Fruit fly (Drosophila melanogaster) whole organism, embryonic: ENCODE data around the gene CG46523.
A peak's percentile ranks its signal among the peaks of the same experiment; 100 is the strongest.

Experiments
- BEAF-32 ChIP-seq: fragments of 200-800 bp; sonication (Bioruptor generic); optimal IDR thresholded peaks from 3 replicates; lab custom pipeline; 2017; ENCODE audit warnings: missing biosample characterization, missing genetic modification characterization, mild to moderate bottlenecking, moderate library complexity, missing genetic modification reagents
- BtbVII ChIP-seq: fragments of 200-800 bp; sonication (Bioruptor generic); optimal IDR thresholded peaks from 3 replicates; lab custom pipeline; 2017; ENCODE audit warnings: missing biosample characterization, mild to moderate bottlenecking, missing genetic modification characterization
- CG10147 ChIP-seq: fragments of 200-800 bp; sonication (Bioruptor generic); optimal IDR thresholded peaks from 2 replicates; lab custom pipeline; 2019; ENCODE audit warnings: missing biosample characterization, mild to moderate bottlenecking, missing genetic modification characterization, moderate library complexity
- CG10321 ChIP-seq: fragments of 200-800 bp; sonication (Bioruptor generic); IDR thresholded peaks from 2 replicates; pipeline ENCODE4 v1.3.6; 2022; ENCODE audit warnings: missing biosample characterization, missing genetic modification characterization
- CG11398 ChIP-seq: fragments of 200-800 bp; sonication (Bioruptor generic); optimal IDR thresholded peaks from 2 replicates; lab custom pipeline; 2016; ENCODE audit warnings: missing biosample characterization, missing genetic modification characterization
- CG11723 ChIP-seq: fragments of 200-800 bp; sonication (Bioruptor generic); optimal IDR thresholded peaks from 2 replicates; lab custom pipeline; 2017; ENCODE audit warnings: missing biosample characterization, mild to moderate bottlenecking, missing genetic modification characterization
- CG14860 ChIP-seq: fragments of 200-800 bp; sonication (Bioruptor generic); IDR thresholded peaks from 3 replicates; pipeline ENCODE4 v1.3.6; 2022; ENCODE audit warnings: missing biosample characterization, missing genetic modification characterization; ENCODE audit not compliant: partially characterized antibody
- CG15011 ChIP-seq: fragments of 200-800 bp; sonication (Bioruptor generic); optimal IDR thresholded peaks from 3 replicates; lab custom pipeline; 2018; ENCODE audit warnings: missing biosample characterization, mild to moderate bottlenecking, missing genetic modification characterization
- CG15696 ChIP-seq: fragments of 200-800 bp; sonication (Bioruptor generic); optimal IDR thresholded peaks from 2 replicates; lab custom pipeline; 2019; ENCODE audit warnings: missing biosample characterization, mild to moderate bottlenecking, missing genetic modification characterization, moderate library complexity
- CG1602 ChIP-seq: fragments of 200-800 bp; sonication (Bioruptor generic); optimal IDR thresholded peaks from 3 replicates; lab custom pipeline; 2016; ENCODE audit warnings: missing biosample characterization, missing genetic modification characterization
- CG18011 ChIP-seq: fragments of 200-800 bp; sonication (Bioruptor generic); optimal IDR thresholded peaks from 2 replicates; lab custom pipeline; 2017; ENCODE audit warnings: missing biosample characterization, missing genetic modification characterization, mild to moderate bottlenecking, moderate library complexity, missing genotype
- CG18262 ChIP-seq: fragments of 200-800 bp; optimal IDR thresholded peaks from 3 replicates; lab custom pipeline; 2019; ENCODE audit warnings: missing biosample characterization, mild to moderate bottlenecking, missing genetic modification characterization, moderate library complexity
- CG30403 ChIP-seq: fragments of 200-800 bp; sonication (Bioruptor generic); optimal IDR thresholded peaks from 3 replicates; lab custom pipeline; 2016; ENCODE audit warnings: missing biosample characterization, missing genetic modification characterization
- CG31388 ChIP-seq: fragments of 200-800 bp; sonication (Bioruptor generic); optimal IDR thresholded peaks from 2 replicates; lab custom pipeline; 2016; ENCODE audit warnings: missing biosample characterization, missing genetic modification characterization
- CG3726 ChIP-seq: fragments of 200-800 bp; sonication (Bioruptor generic); IDR thresholded peaks from 3 replicates; pipeline ENCODE4, ENCODE4 v1.3.6; 2022; ENCODE audit warnings: missing biosample characterization, missing genetic modification characterization
- CG4707 ChIP-seq: fragments of 200-800 bp; sonication (Bioruptor generic); optimal IDR thresholded peaks from 2 replicates; lab custom pipeline; 2018; ENCODE audit warnings: missing biosample characterization, mild to moderate bottlenecking, missing genetic modification characterization, moderate library complexity
- CG7928 ChIP-seq: fragments of 200-800 bp; sonication (Bioruptor generic); optimal IDR thresholded peaks from 2 replicates; lab custom pipeline; 2017; ENCODE audit warnings: missing biosample characterization, mild to moderate bottlenecking, missing genetic modification characterization
- CG8281 ChIP-seq: fragments of 200-800 bp; sonication (Bioruptor generic); optimal IDR thresholded peaks from 2 replicates; lab custom pipeline; 2018; ENCODE audit warnings: missing biosample characterization, mild to moderate bottlenecking, missing genetic modification characterization, moderate library complexity
- CG9437 ChIP-seq: fragments of 200-800 bp; sonication (Bioruptor generic); optimal IDR thresholded peaks from 2 replicates; lab custom pipeline; 2018; ENCODE audit warnings: missing biosample characterization, mild to moderate bottlenecking, missing genetic modification characterization
- Chrac-16 ChIP-seq: fragments of 200-800 bp; sonication (Bioruptor generic); optimal IDR thresholded peaks from 3 replicates; lab custom pipeline; 2016; ENCODE audit warnings: missing biosample characterization, missing genetic modification characterization
- CoRest ChIP-seq: fragments of 200-800 bp; sonication (Bioruptor generic); optimal IDR thresholded peaks from 3 replicates; lab custom pipeline; 2018; ENCODE audit warnings: missing biosample characterization, mild to moderate bottlenecking, missing genetic modification characterization, moderate library complexity
- Drgx ChIP-seq: fragments of 200-800 bp; sonication (Bioruptor generic); IDR thresholded peaks from 2 replicates; pipeline ENCODE4 v1.3.6; 2022; ENCODE audit warnings: missing biosample characterization, missing genetic modification characterization
- Fer3 ChIP-seq: fragments of 200-800 bp; sonication (Bioruptor generic); optimal IDR thresholded peaks from 2 replicates; lab custom pipeline; 2018; ENCODE audit warnings: missing biosample characterization, mild to moderate bottlenecking, missing genetic modification characterization, moderate library complexity
- H2.0 ChIP-seq: fragments of 200-800 bp; sonication (Bioruptor generic); IDR thresholded peaks from 2 replicates; pipeline ENCODE4 v1.3.6; 2022; ENCODE audit warnings: missing biosample characterization, missing genetic modification characterization
- Hr51 ChIP-seq, 2 experiments: fragments of 200-800 bp; sonication (Bioruptor generic); optimal IDR thresholded peaks; 2 replicates in 1 of 2; 3 replicates in 1 of 2; lab custom pipeline; 2016 to 2018; ENCODE audit warnings: missing biosample characterization in 2 of 2, missing genetic modification characterization in 2 of 2, mild to moderate bottlenecking in 1 of 2, moderate library complexity in 1 of 2
- MBD-R2 ChIP-seq: fragments of 200-800 bp; sonication (Bioruptor generic); IDR thresholded peaks from 2 replicates; pipeline ENCODE4 v1.3.6; 2022; ENCODE audit warnings: missing biosample characterization, missing genetic modification characterization
- Nf-YB ChIP-seq: fragments of 200-800 bp; sonication (Bioruptor generic); optimal IDR thresholded peaks from 3 replicates; lab custom pipeline; 2019; ENCODE audit warnings: missing biosample characterization, mild to moderate bottlenecking, missing genetic modification characterization, moderate library complexity
- Optix ChIP-seq: fragments of 200-800 bp; sonication (Bioruptor generic); IDR thresholded peaks from 3 replicates; pipeline ENCODE4 v1.3.6; 2022; ENCODE audit warnings: missing biosample characterization, missing genetic modification characterization
- Ptx1 ChIP-seq: fragments of 200-800 bp; sonication (Bioruptor generic); IDR thresholded peaks from 2 replicates; pipeline ENCODE4 v1.3.6; 2022; ENCODE audit warnings: missing biosample characterization, missing genetic modification characterization
- Stat92E ChIP-seq, 3 experiments: fragments of >200 bp in 2 of 3; fragments of 200-800 bp in 1 of 3; sonication (Bioruptor generic) in 1 of 3; optimal IDR thresholded peaks; 2 replicates each; lab custom pipeline; 2017 to 2019; ENCODE audit warnings: missing biosample characterization in 3 of 3, missing genetic modification characterization in 3 of 3, mild to moderate bottlenecking in 1 of 3, moderate library complexity in 1 of 3
- al ChIP-seq: fragments of 200-800 bp; sonication (Bioruptor generic); IDR thresholded peaks from 2 replicates; pipeline ENCODE4 v1.3.6; 2022; ENCODE audit warnings: missing biosample characterization, missing genetic modification characterization
- ara ChIP-seq: fragments of 200-800 bp; sonication (Bioruptor generic); IDR thresholded peaks from 2 replicates; pipeline ENCODE4 v1.3.6; 2022; ENCODE audit warnings: missing biosample characterization, missing genetic modification characterization
- cad ChIP-seq: fragments of >200 bp; optimal IDR thresholded peaks from 2 replicates; lab custom pipeline; 2017; ENCODE audit warnings: missing biosample characterization, missing genetic modification characterization
- cas ChIP-seq: fragments of 200-800 bp; sonication (Bioruptor generic); IDR thresholded peaks from 2 replicates; pipeline ENCODE4 v1.3.6; 2022; ENCODE audit warnings: missing biosample characterization, missing genetic modification characterization
- da ChIP-seq: fragments of 200-800 bp; sonication (Bioruptor generic); optimal IDR thresholded peaks from 2 replicates; lab custom pipeline; 2016; ENCODE audit warnings: missing biosample characterization, missing genetic modification characterization
- emc ChIP-seq: fragments of 200-800 bp; sonication (Bioruptor generic); optimal IDR thresholded peaks from 2 replicates; lab custom pipeline; 2016; ENCODE audit warnings: missing biosample characterization, missing genetic modification characterization
- fd64A ChIP-seq: fragments of 200-800 bp; sonication (Bioruptor generic); optimal IDR thresholded peaks from 3 replicates; lab custom pipeline; 2018; ENCODE audit warnings: missing biosample characterization, mild to moderate bottlenecking, missing genetic modification characterization
- grn ChIP-seq: fragments of 200-800 bp; sonication (Bioruptor generic); optimal IDR thresholded peaks from 3 replicates; lab custom pipeline; 2017; ENCODE audit warnings: missing biosample characterization, missing genetic modification characterization
- gt ChIP-seq: fragments of 200-800 bp; sonication (Bioruptor generic); IDR thresholded peaks from 2 replicates; pipeline ENCODE4 v1.3.6; 2022; ENCODE audit warnings: missing biosample characterization, missing genetic modification characterization
- hth ChIP-seq: fragments of >200 bp; optimal IDR thresholded peaks from 2 replicates; lab custom pipeline; 2017; ENCODE audit warnings: inconsistent platforms
- otp ChIP-seq: fragments of 200-800 bp; sonication (Bioruptor generic); IDR thresholded peaks from 3 replicates; pipeline ENCODE4, ENCODE4 v1.3.6; 2022; ENCODE audit warnings: missing biosample characterization, missing genetic modification characterization
- pfk ChIP-seq: fragments of 200-800 bp; sonication (Bioruptor generic); optimal IDR thresholded peaks from 2 replicates; lab custom pipeline; 2018; ENCODE audit warnings: missing biosample characterization, mild to moderate bottlenecking, missing genetic modification characterization, moderate library complexity
- pros ChIP-seq: fragments of 200-800 bp; sonication (Bioruptor generic); optimal IDR thresholded peaks from 3 replicates; lab custom pipeline; 2019; ENCODE audit warnings: missing biosample characterization, mild to moderate bottlenecking, missing genetic modification characterization, moderate library complexity
- psq ChIP-seq: fragments of 200-800 bp; sonication (Bioruptor generic); optimal IDR thresholded peaks from 2 replicates; lab custom pipeline; 2017; ENCODE audit warnings: missing biosample characterization, missing genetic modification characterization
- run ChIP-seq: fragments of 200-800 bp; sonication (Bioruptor generic); optimal IDR thresholded peaks from 3 replicates; lab custom pipeline; 2018; ENCODE audit warnings: missing biosample characterization, mild to moderate bottlenecking, missing genetic modification characterization
- scrt ChIP-seq: fragments of 200-800 bp; sonication (Bioruptor generic); optimal IDR thresholded peaks from 2 replicates; lab custom pipeline; 2018; ENCODE audit warnings: missing biosample characterization, mild to moderate bottlenecking, missing genetic modification characterization, moderate library complexity
- slp2 ChIP-seq: fragments of 200-800 bp; sonication (Bioruptor generic); optimal IDR thresholded peaks from 2 replicates; lab custom pipeline; 2016; ENCODE audit warnings: missing biosample characterization, missing genetic modification characterization
- ttk ChIP-seq: fragments of 200-800 bp; sonication (Bioruptor generic); IDR thresholded peaks from 2 replicates; pipeline ENCODE4 v2.1.2; 2022; ENCODE audit warnings: missing biosample characterization, missing genetic modification characterization
- wek ChIP-seq: fragments of 200-800 bp; sonication (Bioruptor generic); optimal IDR thresholded peaks from 3 replicates; lab custom pipeline; 2018; ENCODE audit warnings: missing biosample characterization, mild to moderate bottlenecking, missing genetic modification characterization, moderate library complexity
- zen2 ChIP-seq: fragments of 200-800 bp; sonication (Bioruptor generic); IDR thresholded peaks from 3 replicates; pipeline ENCODE4 v1.3.6; 2022; ENCODE audit warnings: missing biosample characterization, missing genetic modification characterization; ENCODE audit not compliant: partially characterized antibody
- zf30C ChIP-seq: fragments of 200-800 bp; sonication (Bioruptor generic); optimal IDR thresholded peaks from 3 replicates; lab custom pipeline; 2018; ENCODE audit warnings: missing biosample characterization, mild to moderate bottlenecking, missing genetic modification characterization

The CG46523 gene

DNA sequence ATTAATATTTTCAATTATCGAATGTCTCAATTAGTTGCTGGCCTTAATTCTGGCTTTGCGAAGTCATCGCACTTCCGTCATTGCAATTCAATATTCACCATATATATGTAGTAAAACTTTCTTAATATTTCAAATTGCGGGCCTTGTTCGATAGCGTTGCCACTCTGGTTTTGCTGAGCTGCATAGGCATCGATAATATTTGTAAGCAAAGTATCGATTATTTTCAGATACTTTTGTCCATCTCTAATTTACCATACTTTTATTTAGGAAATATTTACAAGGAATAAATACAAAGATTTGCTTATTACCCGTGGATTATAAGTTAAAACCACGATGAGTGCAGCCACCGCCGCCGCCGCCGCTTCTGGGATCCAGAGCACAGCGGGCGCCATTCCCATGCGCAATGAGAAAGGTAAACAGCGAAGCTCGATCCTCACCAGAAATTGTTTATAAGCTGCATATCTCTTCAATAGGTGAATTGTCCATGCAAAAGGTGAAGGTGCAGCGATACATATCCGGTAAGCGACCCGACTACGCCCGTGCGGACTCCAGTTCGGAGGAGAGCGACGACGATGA lies 2.0 kb upstream of the CG46523 start, which contains the start of gene Mfap1 (continued):
- TF ChIP-seq CG11723 (no peak), da (no peak), slp2 (GFP tag; lab: Kevin White, UChicago) (no peak), CG30403 (no peak), zf30C (GFP tag; lab: Kevin White, UChicago) (no peak), cad (no peak), BEAF-32 (GFP tag; lab: Kevin White, UChicago) (peak; percentile 84), CG14860 (0 out of 3 replicates have a peak, but pooled peaks have one; percentile 35), pros (GFP tag; lab: Kevin White, UChicago) (no peak), Chrac-16 (GFP tag; lab: Kevin White, UChicago) (no peak), cas (GFP tag; lab: Robert Waterston, UW) (no peak), CG4707 (GFP tag; lab: Kevin White, UChicago) (no peak), CG1602 (GFP tag; lab: Kevin White, UChicago) (no peak), MBD-R2 (GFP tag; lab: Robert Waterston, UW) (peak; percentile 76), BtbVII (GFP tag; lab: Kevin White, UChicago) (no peak), grn (no peak), CG10321 (GFP tag; lab: Robert Waterston, UW) (no peak), Optix (GFP tag; lab: Robert Waterston, UW) (no peak), otp (no peak), CG11398 (no peak), pfk (GFP tag; lab: Kevin White, UChicago) (no peak), gt (GFP tag; lab: Robert Waterston, UW) (no peak), CG3726 (no peak), H2.0 (GFP tag; lab: Robert Waterston, UW) (no peak), zen2 (GFP tag; lab: Robert Waterston, UW) (no peak; the same call in 2 of the 3 replicates), emc (GFP tag; lab: Kevin White, UChicago) (no peak), Fer3 (peak; percentile 25), CG15011 (GFP tag; lab: Kevin White, UChicago) (no peak), Hr51 (GFP tag; optimal IDR thresholded peaks at IDR 0.05; lab: Kevin White, UChicago) (no peak), al (GFP tag; lab: Robert Waterston, UW) (no peak), CG18011 (no peak), CG8281 (tag; lab: Kevin White, UChicago) (no peak), psq (GFP tag; lab: Kevin White, UChicago) (no peak), Ptx1 (GFP tag; lab: Robert Waterston, UW) (no peak; the same call in 1 of the 2 replicates), CG31388 (GFP tag; lab: Kevin White, UChicago) (peak; percentile 10), Stat92E (GFP tag; optimal IDR thresholded peaks at IDR 0.05; lab: Kevin White, UChicago) (no peak), hth (lab: Kevin White, UChicago) (no peak), run (tag; lab: Kevin White, UChicago) (no peak), CG9437 (GFP tag; lab: Kevin White, UChicago) (no peak), wek (GFP tag; lab: Kevin White, UChicago) (no peak), ttk (GFP tag; lab: Robert Waterston, UW) (no peak), ara (no peak), CG7928 (GFP tag; lab: Kevin White, UChicago) (no peak), Drgx (GFP tag; lab: Robert Waterston, UW) (no peak), scrt (no peak), fd64A (GFP tag; lab: Kevin White, UChicago) (no peak), CG10147 (GFP tag; lab: Kevin White, UChicago) (no peak), Nf-YB (GFP tag; lab: Kevin White, UChicago) (no peak), CG18262 (tag; lab: Kevin White, UChicago) (no peak), CoRest (tag; lab: Kevin White, UChicago) (no peak), CG15696 (tag; lab: Kevin White, UChicago) (no peak)
